Fruit fly (Drosophila melanogaster): ENCODE results near the gene alpha-Est6.

Gene alpha-Est6

dm6 chr3R:7503216-7503615, 25.4 kb downstream of the alpha-Est6 start:
- no peak for TF ChIP-seq gl (tag; optimal IDR thresholded peaks at IDR 0.05)
- no peak for TF ChIP-seq CG12605 (GFP tag; IDR thresholded peaks at IDR 0.05)
- TF ChIP-seq fd96Ca (GFP tag; IDR thresholded peaks at IDR 0.05): no peak
- no peak for TF ChIP-seq CG8159 (tag; optimal IDR thresholded peaks at IDR 0.05)

- no peak for TF ChIP-seq CG14655 (GFP tag; optimal IDR thresholded peaks at IDR 0.05)
- TF ChIP-seq CG8159 (tag; optimal IDR thresholded peaks at IDR 0.05): no peak
- TF ChIP-seq fd96Ca (GFP tag; IDR thresholded peaks at IDR 0.05): no peak
- no peak for TF ChIP-seq Pif1B (GFP tag; optimal IDR thresholded peaks at IDR 0.05)
- TF ChIP-seq Pif1A (GFP tag; optimal IDR thresholded peaks at IDR 0.05): no peak
- TF ChIP-seq rn (GFP tag; IDR thresholded peaks at IDR 0.05): no peak
Observed at dm6 chr3R:7502276-7502675, 26.3 kb downstream of the alpha-Est6 start, which contains the start of gene Mics1. Gene Mics1 (minus strand): TSS chr3R:7502376.

dm6 chr3R:7500513-7500912, 28.1 kb downstream of the alpha-Est6 start:
- no peak for TF ChIP-seq CG15710 (tag; optimal IDR thresholded peaks at IDR 0.05)

- TF ChIP-seq Pif1B (GFP tag; optimal IDR thresholded peaks at IDR 0.05) (no peak), CG12605 (GFP tag; IDR thresholded peaks at IDR 0.05) (no peak), CG15710 (tag; optimal IDR thresholded peaks at IDR 0.05) (no peak), CG14655 (GFP tag; optimal IDR thresholded peaks at IDR 0.05) (no peak), CG17806 (tag; optimal IDR thresholded peaks at IDR 0.05) (no peak), rn (GFP tag; IDR thresholded peaks at IDR 0.05) (no peak), CG8301 (tag; optimal IDR thresholded peaks at IDR 0.05) (no peak), EcR (GFP tag; optimal IDR thresholded peaks at IDR 0.05) (no peak), Pif1A (GFP tag; optimal IDR thresholded peaks at IDR 0.05) (no peak), D1 (tag; optimal IDR thresholded peaks at IDR 0.05) (no peak), CG34367 (tag; optimal IDR thresholded peaks at IDR 0.05) (no peak), Ets98B (GFP tag; IDR thresholded peaks at IDR 0.05) (no peak), gl (tag; optimal IDR thresholded peaks at IDR 0.05) (no peak), fd96Ca (GFP tag; IDR thresholded peaks at IDR 0.05) (no peak), CG8159 (tag; optimal IDR thresholded peaks at IDR 0.05) (no peak)
Observed at dm6 chr3R:7499488-7499887, 29.1 kb downstream of the alpha-Est6 start.

dm6 chr3R:7497488-7497887, 31.1 kb downstream of the alpha-Est6 start:
- TF ChIP-seq CG9948 (tag; optimal IDR thresholded peaks at IDR 0.05) (no peak), CG4496 (GFP tag; IDR thresholded peaks at IDR 0.05) (no peak), CG32121 (GFP tag; IDR thresholded peaks at IDR 0.05) (no peak), CG8159 (tag; optimal IDR thresholded peaks at IDR 0.05) (no peak), CG14655 (GFP tag; optimal IDR thresholded peaks at IDR 0.05) (no peak), CG17806 (tag; optimal IDR thresholded peaks at IDR 0.05) (no peak), CG10348 (GFP tag; IDR thresholded peaks at IDR 0.05) (no peak), CG15710 (tag; optimal IDR thresholded peaks at IDR 0.05) (no peak), CG34367 (tag; optimal IDR thresholded peaks at IDR 0.05) (no peak), Pif1A (GFP tag; optimal IDR thresholded peaks at IDR 0.05) (no peak), EcR (GFP tag; optimal IDR thresholded peaks at IDR 0.05) (no peak), Snoo (tag; optimal IDR thresholded peaks at IDR 0.05) (no peak), gl (tag; optimal IDR thresholded peaks at IDR 0.05) (no peak), Pif1B (GFP tag; optimal IDR thresholded peaks at IDR 0.05) (no peak), rn (GFP tag; IDR thresholded peaks at IDR 0.05) (no peak), CG13204 (GFP tag; optimal IDR thresholded peaks at IDR 0.05) (no peak), Ets98B (GFP tag; IDR thresholded peaks at IDR 0.05) (no peak), CG8301 (tag; optimal IDR thresholded peaks at IDR 0.05) (no peak), D1 (tag; optimal IDR thresholded peaks at IDR 0.05) (no peak)

- no peak for TF ChIP-seq CG17806 (tag; optimal IDR thresholded peaks at IDR 0.05)
- TF ChIP-seq rn (GFP tag; IDR thresholded peaks at IDR 0.05): no peak
- TF ChIP-seq Pif1A (GFP tag; optimal IDR thresholded peaks at IDR 0.05): no peak
- TF ChIP-seq CG9948 (tag; optimal IDR thresholded peaks at IDR 0.05): no peak
- no peak for TF ChIP-seq D1 (tag; optimal IDR thresholded peaks at IDR 0.05)
- no peak for TF ChIP-seq CG10348 (GFP tag; IDR thresholded peaks at IDR 0.05)
- no peak for TF ChIP-seq CG14655 (GFP tag; optimal IDR thresholded peaks at IDR 0.05)
- no peak for TF ChIP-seq CG4496 (GFP tag; IDR thresholded peaks at IDR 0.05)
- no peak for TF ChIP-seq CG34367 (tag; optimal IDR thresholded peaks at IDR 0.05)
- TF ChIP-seq gl (tag; optimal IDR thresholded peaks at IDR 0.05): no peak
- TF ChIP-seq EcR (GFP tag; optimal IDR thresholded peaks at IDR 0.05): no peak
- no peak for TF ChIP-seq CG15710 (tag; optimal IDR thresholded peaks at IDR 0.05)
- no peak for TF ChIP-seq CG32121 (GFP tag; IDR thresholded peaks at IDR 0.05)
- no peak for TF ChIP-seq CG13204 (GFP tag; optimal IDR thresholded peaks at IDR 0.05)
- no peak for TF ChIP-seq CG12605 (GFP tag; IDR thresholded peaks at IDR 0.05)
- TF ChIP-seq CG8301 (tag; optimal IDR thresholded peaks at IDR 0.05): no peak
- no peak for TF ChIP-seq Pif1B (GFP tag; optimal IDR thresholded peaks at IDR 0.05)
Observed at dm6 chr3R:7493745-7494144, 34.8 kb downstream of the alpha-Est6 start, which contains the start of gene alpha-Est10. Gene alpha-Est10 (minus strand): TSS chr3R:7493845.

- TF ChIP-seq CG14655 (GFP tag; optimal IDR thresholded peaks at IDR 0.05): no peak
- TF ChIP-seq CG15710 (tag; optimal IDR thresholded peaks at IDR 0.05): no peak
- no peak for TF ChIP-seq Pif1B (GFP tag; optimal IDR thresholded peaks at IDR 0.05)
- TF ChIP-seq gl (tag; optimal IDR thresholded peaks at IDR 0.05): no peak
- TF ChIP-seq CG13204 (GFP tag; optimal IDR thresholded peaks at IDR 0.05): no peak
- TF ChIP-seq Pif1A (GFP tag; optimal IDR thresholded peaks at IDR 0.05): no peak
- TF ChIP-seq EcR (GFP tag; optimal IDR thresholded peaks at IDR 0.05): no peak
- TF ChIP-seq Snoo (tag; optimal IDR thresholded peaks at IDR 0.05): no peak
- no peak for TF ChIP-seq CG9948 (tag; optimal IDR thresholded peaks at IDR 0.05)
- TF ChIP-seq CG32121 (GFP tag; IDR thresholded peaks at IDR 0.05): no peak
- no peak for TF ChIP-seq CG8159 (tag; optimal IDR thresholded peaks at IDR 0.05)
- no peak for TF ChIP-seq CG17806 (tag; optimal IDR thresholded peaks at IDR 0.05)
- TF ChIP-seq rn (GFP tag; IDR thresholded peaks at IDR 0.05): no peak
- no peak for TF ChIP-seq CG34367 (tag; optimal IDR thresholded peaks at IDR 0.05)
- TF ChIP-seq CG4496 (GFP tag; IDR thresholded peaks at IDR 0.05): no peak
- no peak for TF ChIP-seq fd96Ca (GFP tag; IDR thresholded peaks at IDR 0.05)
- no peak for TF ChIP-seq Ets98B (GFP tag; IDR thresholded peaks at IDR 0.05)
- TF ChIP-seq D1 (tag; optimal IDR thresholded peaks at IDR 0.05): no peak
- no peak for TF ChIP-seq CG10348 (GFP tag; IDR thresholded peaks at IDR 0.05)
Observed at dm6 chr3R:7493171-7493570, 35.4 kb downstream of the alpha-Est6 start, which contains the start of gene CG42656. Gene CG42656 (minus strand): TSS chr3R:7493271.

Measured in whole organism, pupa.